Worm (Caenorhabditis elegans): ENCODE measurements around the gene twk-16.

twk-16 gene

ce11 chrX:3099832-3100231 is 18.9 kb downstream of the twk-16 start, which contains the start of gene sec-3 (continued):
- TF ChIP-seq nhr-28 (tag; optimal IDR thresholded peaks at IDR 0.05) (peak; percentile 75), nhr-41 (GFP tag; IDR thresholded peaks at IDR 0.05) (no peak), T26A8.4 (GFP tag; IDR thresholded peaks at IDR 0.05) (peak; percentile 85), lin-38 (GFP tag; IDR thresholded peaks at IDR 0.05) (peak; percentile 86), dmd-6 (GFP tag; IDR thresholded peaks at IDR 0.05) (peak; percentile 80), zfp-2 (tag; optimal IDR thresholded peaks at IDR 0.05) (no peak), ceh-32 (tag; optimal IDR thresholded peaks at IDR 0.05; ENCODE audit: poor library complexity) (no peak), ZK337.2 (GFP tag; IDR thresholded peaks at IDR 0.05) (no peak), arid-1 (GFP tag; conservative IDR thresholded peaks at IDR 0.05) (peak; percentile 80), dpl-1 (GFP tag; optimal IDR thresholded peaks at IDR 0.05) (peak; percentile 74), hlh-30 (tag; optimal IDR thresholded peaks at IDR 0.05; ENCODE audit: insufficient read depth) (peak; percentile 88)

ce11 chrX:3101562-3101961 is 20.6 kb downstream of the twk-16 start:
- TF ChIP-seq lin-15B (tag; optimal IDR thresholded peaks at IDR 0.05) (no peak), egl-27 (tag; optimal IDR thresholded peaks at IDR 0.05) (no peak), ceh-44 (GFP tag; IDR thresholded peaks at IDR 0.05) (no peak), dpl-1 (GFP tag; optimal IDR thresholded peaks at IDR 0.05) (no peak), mxl-3 (GFP tag; optimal IDR thresholded peaks at IDR 0.05) (no peak), egl-43 (GFP tag; IDR thresholded peaks at IDR 0.05) (no peak), spr-1 (tag; optimal IDR thresholded peaks at IDR 0.05) (no peak), F10B5.3 (tag; optimal IDR thresholded peaks at IDR 0.05) (no peak), T26A8.4 (GFP tag; IDR thresholded peaks at IDR 0.05) (0 out of 2 replicates have a peak, but pooled peaks have one; percentile 17), gei-8 (GFP tag; optimal IDR thresholded peaks at IDR 0.05) (no peak), zip-2 (tag; optimal IDR thresholded peaks at IDR 0.05) (no peak), lsy-2 (tag; optimal IDR thresholded peaks at IDR 0.05) (peak in 1 of 2 experiments; percentile 20), snpc-4 (tag; optimal IDR thresholded peaks at IDR 0.05) (no peak), ceh-20 (GFP tag; IDR thresholded peaks at IDR 0.05) (no peak), sdz-12 (GFP tag; optimal IDR thresholded peaks at IDR 0.05) (no peak), pha-4 (GFP tag; IDR thresholded peaks at IDR 0.05) (no peak), pha-4 (tag; optimal IDR thresholded peaks at IDR 0.05) (peak; percentile 83), lin-29 (GFP tag; IDR thresholded peaks at IDR 0.05) (no peak), F26F4.8 (GFP tag; conservative IDR thresholded peaks at IDR 0.05) (no peak), zfp-2 (tag; optimal IDR thresholded peaks at IDR 0.05) (no peak), F44E2.7 (GFP tag; IDR thresholded peaks at IDR 0.05) (no peak), zip-11 (GFP tag; IDR thresholded peaks at IDR 0.05) (no peak), Y75B8A.6 (GFP tag; IDR thresholded peaks at IDR 0.05) (no peak), nhr-28 (tag; optimal IDR thresholded peaks at IDR 0.05) (peak; percentile 7), unc-62 (GFP tag; optimal IDR thresholded peaks at IDR 0.05 in 1 of 2) (peak in 1 of 2 experiments; percentile 18), unc-62 (tag; optimal IDR thresholded peaks at IDR 0.05) (no peak), spr-3 (GFP tag; optimal IDR thresholded peaks at IDR 0.05) (no peak), daf-16 (GFP tag; optimal IDR thresholded peaks at IDR 0.05) (no peak), daf-16 (tag; optimal IDR thresholded peaks at IDR 0.05) (no peak), lin-13 (GFP tag; optimal IDR thresholded peaks at IDR 0.05) (no peak), F37D6.2 (tag; optimal IDR thresholded peaks at IDR 0.05) (no peak), ztf-11 (tag; optimal IDR thresholded peaks at IDR 0.05) (no peak), aha-1 (tag) (no peak), R02D3.7 (tag; optimal IDR thresholded peaks at IDR 0.05) (no peak), hlh-11 (tag; optimal IDR thresholded peaks at IDR 0.05) (peak; percentile 37), ZK546.5 (tag; optimal IDR thresholded peaks at IDR 0.05) (no peak), tag-97 (GFP tag; IDR thresholded peaks at IDR 0.05) (no peak), nhr-10 (tag; optimal IDR thresholded peaks at IDR 0.05) (no peak), mxl-2 (GFP tag; conservative IDR thresholded peaks at IDR 0.05) (no peak), madf-9 (GFP tag; conservative IDR thresholded peaks at IDR 0.05) (no peak), nhr-76 (tag; optimal IDR thresholded peaks at IDR 0.05) (no peak), ceh-62 (tag; optimal IDR thresholded peaks at IDR 0.05) (no peak), daf-12 (tag; optimal IDR thresholded peaks at IDR 0.05) (no peak), cey-2 (tag; optimal IDR thresholded peaks at IDR 0.05; ENCODE audit: borderline replicate concordance, insufficient read depth) (no peak)
